Worm (Caenorhabditis elegans) whole organism, L3 larva: ENCODE data around the gene F36F12.7.

Source experiments
- ZK546.5 ChIP-seq: sonication (generic microtip); optimal IDR thresholded peaks from 2 replicates; lab custom pipeline; 2017; ENCODE audit warnings: missing biosample characterization, missing genetic modification characterization
- ceh-16 ChIP-seq: sonication (generic microtip); optimal IDR thresholded peaks from 2 replicates; lab custom pipeline; 2017; ENCODE audit warnings: missing biosample characterization, missing genetic modification characterization
- egl-5 ChIP-seq: fragments of 150-350 bp; optimal IDR thresholded peaks from 2 replicates; lab custom pipeline; 2017; ENCODE audit warnings: missing biosample characterization, missing genetic modification reagents, missing genetic modification characterization, inconsistent platforms
- elt-1 ChIP-seq: fragments of 150-350 bp; optimal IDR thresholded peaks from 2 replicates; lab custom pipeline; 2014; ENCODE audit warnings: missing biosample characterization, missing genetic modification characterization
- jun-1 ChIP-seq: fragments of 150-350 bp; optimal IDR thresholded peaks from 2 replicates; lab custom pipeline; 2014; ENCODE audit warnings: missing biosample characterization, missing genetic modification reagents, missing genetic modification characterization
- nhr-28 ChIP-seq: fragments of 150-350 bp; optimal IDR thresholded peaks from 2 replicates; lab custom pipeline; 2014; ENCODE audit warnings: missing biosample characterization, missing genetic modification characterization
- skn-1 ChIP-seq: fragments of 150-350 bp; optimal IDR thresholded peaks from 2 replicates; lab custom pipeline; 2014; ENCODE audit warnings: missing biosample characterization, missing genetic modification characterization

DNA sequence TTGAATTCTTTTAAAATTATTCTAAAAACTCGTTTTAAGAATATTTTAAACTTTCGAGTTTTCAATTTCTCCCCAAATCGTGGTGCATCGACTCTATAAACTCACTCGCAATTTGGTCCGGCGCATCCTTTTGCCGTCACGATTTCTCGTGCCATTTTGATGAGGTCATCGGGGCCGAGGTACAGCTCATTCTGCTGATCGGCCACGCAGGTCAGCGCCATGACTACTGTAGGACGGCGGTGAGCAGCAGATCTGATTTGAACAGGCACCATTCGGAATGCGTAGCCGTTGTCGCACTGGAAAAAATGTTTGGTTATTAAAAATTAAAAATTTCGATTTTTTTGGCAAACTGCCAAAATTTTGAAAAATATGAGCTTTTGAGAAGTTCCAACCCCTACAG lies 33.5 kb downstream of the F36F12.7 start:
- TF ChIP-seq ceh-16 (tag; lab: Kevin White, UChicago) (no peak), skn-1 (tag; lab: Kevin White, UChicago) (no peak), jun-1 (tag; lab: Kevin White, UChicago) (no peak), nhr-28 (tag; lab: Kevin White, UChicago) (no peak), egl-5 (tag; lab: Kevin White, UChicago) (no peak), elt-1 (tag; lab: Kevin White, UChicago) (no peak), ZK546.5 (no peak)
